Worm (Caenorhabditis elegans): ENCODE results near the gene sri-57.

ce11 chrII:2627154-2627799 lies 44.9 kb downstream of the sri-57 start, which contains the start of gene sri-71:
- TF ChIP-seq nhr-77 (tag; optimal IDR thresholded peaks at IDR 0.05) (no peak), mdl-1 (tag; optimal IDR thresholded peaks at IDR 0.05) (no peak), nhr-237 (tag; optimal IDR thresholded peaks at IDR 0.05) (no peak), php-3 (GFP tag; IDR thresholded peaks at IDR 0.05) (no peak), nhr-11 (tag; optimal IDR thresholded peaks at IDR 0.05) (no peak), tra-1 (GFP tag; IDR thresholded peaks at IDR 0.05) (no peak), aha-1 (tag) (peak; percentile 10), nhr-6 (tag; optimal IDR thresholded peaks at IDR 0.05) (no peak), lin-1 (GFP tag; IDR thresholded peaks at IDR 0.05) (no peak), snpc-4 (tag; optimal IDR thresholded peaks at IDR 0.05) (no peak)
